Worm (Caenorhabditis elegans) whole organism, mixed stage, embryonic: ENCODE results near the gene pen-2.

Source experiments
- bed-3 ChIP-seq: fragments of 200-800 bp; sonication (Bioruptor generic); optimal IDR thresholded peaks from 3 replicates; lab custom pipeline; 2018; ENCODE audit warnings: mild to moderate bottlenecking, missing genetic modification characterization, moderate library complexity, missing compliant biosample characterization
- blmp-1 ChIP-seq: fragments of 150-350 bp; optimal IDR thresholded peaks from 2 replicates; lab custom pipeline; 2014; ENCODE audit warnings: missing biosample characterization, missing genetic modification characterization
- ceh-43 ChIP-seq: fragments of 200-800 bp; sonication (Bioruptor generic); optimal IDR thresholded peaks from 2 replicates; lab custom pipeline; 2018; ENCODE audit warnings: mild to moderate bottlenecking, missing genetic modification characterization, moderate library complexity, missing compliant biosample characterization
- elt-1 ChIP-seq: sonication (generic microtip); optimal IDR thresholded peaks from 2 replicates; lab custom pipeline; 2017; ENCODE audit warnings: missing genetic modification characterization, mild to moderate bottlenecking, missing compliant biosample characterization, antibody characterized with exemption, moderate library complexity, borderline replicate concordance; ENCODE audit not compliant: insufficient read depth
- lsy-2 ChIP-seq: fragments of 150-350 bp; optimal IDR thresholded peaks from 2 replicates; lab custom pipeline; 2014; ENCODE audit warnings: missing biosample characterization, missing genetic modification characterization
- mab-5 ChIP-seq: fragments of 150-350 bp; optimal IDR thresholded peaks from 2 replicates; lab custom pipeline; 2014; ENCODE audit warnings: missing biosample characterization, missing genetic modification characterization
- mep-1 ChIP-seq: fragments of 150-350 bp; optimal IDR thresholded peaks from 2 replicates; lab custom pipeline; 2017; ENCODE audit warnings: missing biosample characterization, missing genetic modification reagents, missing genetic modification characterization, inconsistent platforms
- mls-2 ChIP-seq: sonication (generic microtip); optimal IDR thresholded peaks from 2 replicates; lab custom pipeline; 2016; ENCODE audit warnings: mild to moderate bottlenecking, missing genetic modification characterization, moderate library complexity, missing compliant biosample characterization
- nhr-12 ChIP-seq: fragments of 150-350 bp; optimal IDR thresholded peaks from 2 replicates; lab custom pipeline; 2014; ENCODE audit warnings: missing biosample characterization, missing genetic modification characterization
- nhr-237 ChIP-seq: fragments of 150-350 bp; optimal IDR thresholded peaks from 2 replicates; lab custom pipeline; 2014; ENCODE audit warnings: missing biosample characterization, missing genetic modification characterization
- nhr-76 ChIP-seq: sonication (generic microtip); optimal IDR thresholded peaks from 2 replicates; lab custom pipeline; 2017; ENCODE audit warnings: missing biosample characterization, missing genetic modification characterization
- pha-4 ChIP-seq: fragments of 150-350 bp; optimal IDR thresholded peaks from 2 replicates; lab custom pipeline; 2018; ENCODE audit warnings: missing biosample characterization, missing genetic modification reagents, missing genetic modification characterization
- snpc-4 ChIP-seq: fragments of 150-350 bp; optimal IDR thresholded peaks from 2 replicates; lab custom pipeline; 2014; ENCODE audit warnings: missing biosample characterization, missing genetic modification characterization
- ztf-11 ChIP-seq: fragments of 150-350 bp; optimal IDR thresholded peaks from 2 replicates; lab custom pipeline; 2014; ENCODE audit warnings: missing biosample characterization, missing genetic modification characterization

- TF ChIP-seq pha-4 (tag; lab: Kevin White, UChicago) (no peak), mab-5 (tag; lab: Kevin White, UChicago) (no peak), ceh-43 (GFP tag; lab: Kevin White, UChicago) (no peak), elt-1 (tag; lab: Kevin White, UChicago) (no peak), blmp-1 (tag; lab: Kevin White, UChicago) (no peak), bed-3 (GFP tag; lab: Kevin White, UChicago) (no peak), lsy-2 (tag; lab: Kevin White, UChicago) (no peak), snpc-4 (tag; lab: Kevin White, UChicago) (no peak), nhr-237 (no peak), nhr-12 (tag; lab: Kevin White, UChicago) (no peak), mep-1 (no peak), mls-2 (no peak), nhr-76 (tag; lab: Kevin White, UChicago) (no peak), ztf-11 (no peak)
These were observed 10.8 kb upstream of the pen-2 start for ce11 chrIII:11332306-11332705.
